Fruit fly (Drosophila melanogaster) whole organism, embryonic: ENCODE results near the gene CG4020.

Experiments
- Awh ChIP-seq: fragments of 200-800 bp; sonication (Bioruptor generic); IDR thresholded peaks from 2 replicates; pipeline ENCODE4, ENCODE4 v1.3.6; 2022; ENCODE audit warnings: missing biosample characterization, missing genetic modification characterization
- CG1024 ChIP-seq: fragments of 200-800 bp; sonication (Bioruptor generic); IDR thresholded peaks from 2 replicates; pipeline ENCODE4 v1.3.6; 2022; ENCODE audit warnings: missing biosample characterization, missing genetic modification characterization
- CG11723 ChIP-seq: fragments of 200-800 bp; sonication (Bioruptor generic); optimal IDR thresholded peaks from 2 replicates; lab custom pipeline; 2017; ENCODE audit warnings: missing biosample characterization, mild to moderate bottlenecking, missing genetic modification characterization
- CG12104 ChIP-seq: fragments of 200-800 bp; sonication (Bioruptor generic); optimal IDR thresholded peaks from 3 replicates; lab custom pipeline; 2016; ENCODE audit warnings: missing biosample characterization, missing genetic modification characterization
- CG13123 ChIP-seq: fragments of 200-800 bp; sonication (Bioruptor generic); optimal IDR thresholded peaks from 2 replicates; lab custom pipeline; 2016; ENCODE audit warnings: missing biosample characterization, missing genetic modification characterization
- CG13775 ChIP-seq: fragments of 200-800 bp; sonication (Bioruptor generic); optimal IDR thresholded peaks from 3 replicates; lab custom pipeline; 2017; ENCODE audit warnings: missing biosample characterization, mild to moderate bottlenecking, missing genetic modification characterization
- CG14710 ChIP-seq: fragments of 200-800 bp; sonication (Bioruptor generic); optimal IDR thresholded peaks from 3 replicates; lab custom pipeline; 2019; ENCODE audit warnings: missing biosample characterization, mild to moderate bottlenecking, missing genetic modification characterization, moderate library complexity
- CG17912 ChIP-seq: fragments of 200-800 bp; sonication (Bioruptor generic); optimal IDR thresholded peaks from 2 replicates; lab custom pipeline; 2018; ENCODE audit warnings: missing biosample characterization, mild to moderate bottlenecking, missing genetic modification characterization
- CG1792 ChIP-seq: fragments of 200-800 bp; sonication (Bioruptor generic); optimal IDR thresholded peaks from 2 replicates; lab custom pipeline; 2016; ENCODE audit warnings: missing biosample characterization, missing genetic modification characterization
- CG31441 ChIP-seq: fragments of 200-800 bp; sonication (Bioruptor generic); IDR thresholded peaks from 2 replicates; pipeline ENCODE4 v1.3.6; 2022; ENCODE audit warnings: missing biosample characterization, missing genetic modification characterization
- CG33213 ChIP-seq: fragments of 200-800 bp; sonication (Bioruptor generic); optimal IDR thresholded peaks from 3 replicates; lab custom pipeline; 2016; ENCODE audit warnings: missing biosample characterization, missing genetic modification characterization
- CG3838 ChIP-seq: fragments of 200-800 bp; sonication (Bioruptor generic); optimal IDR thresholded peaks from 3 replicates; lab custom pipeline; 2016; ENCODE audit warnings: missing biosample characterization, missing genetic modification characterization
- CG5953 ChIP-seq: fragments of 200-800 bp; sonication (Bioruptor generic); IDR thresholded peaks from 2 replicates; pipeline ENCODE4 v1.3.6; 2022; ENCODE audit warnings: missing biosample characterization, missing genetic modification characterization
- CG7372 ChIP-seq: fragments of 200-800 bp; sonication (Bioruptor generic); IDR thresholded peaks from 2 replicates; pipeline ENCODE4 v1.3.6; 2022; ENCODE audit warnings: missing biosample characterization, missing genetic modification characterization
- CG7556 ChIP-seq: fragments of 200-800 bp; sonication (Bioruptor generic); optimal IDR thresholded peaks from 2 replicates; lab custom pipeline; 2017; ENCODE audit warnings: missing biosample characterization, mild to moderate bottlenecking, missing genetic modification characterization
- CG7987 ChIP-seq: fragments of 200-800 bp; sonication (Bioruptor generic); optimal IDR thresholded peaks from 2 replicates; lab custom pipeline; 2018; ENCODE audit warnings: missing biosample characterization, mild to moderate bottlenecking, missing genetic modification characterization, moderate library complexity
- CG8281 ChIP-seq: fragments of 200-800 bp; sonication (Bioruptor generic); optimal IDR thresholded peaks from 2 replicates; lab custom pipeline; 2018; ENCODE audit warnings: missing biosample characterization, mild to moderate bottlenecking, missing genetic modification characterization, moderate library complexity
- CTCF ChIP-seq: fragments of 200-800 bp; sonication (Bioruptor generic); optimal IDR thresholded peaks from 2 replicates; lab custom pipeline; 2017; ENCODE audit warnings: missing biosample characterization, mild to moderate bottlenecking, missing genetic modification characterization, moderate library complexity
- Dad ChIP-seq: fragments of 200-800 bp; sonication (Bioruptor generic); optimal IDR thresholded peaks from 3 replicates; lab custom pipeline; 2016; ENCODE audit warnings: missing biosample characterization, missing genetic modification characterization
- Dp ChIP-seq: fragments of 200-800 bp; sonication (Bioruptor generic); optimal IDR thresholded peaks from 2 replicates; lab custom pipeline; 2018; ENCODE audit warnings: missing biosample characterization, mild to moderate bottlenecking, missing genetic modification characterization, moderate library complexity
- HmgZ ChIP-seq: fragments of 200-800 bp; sonication (Bioruptor generic); optimal IDR thresholded peaks from 2 replicates; lab custom pipeline; 2018; ENCODE audit warnings: missing biosample characterization, mild to moderate bottlenecking, missing genetic modification characterization
- Hmx ChIP-seq: fragments of 200-800 bp; sonication (Bioruptor generic); optimal IDR thresholded peaks from 2 replicates; lab custom pipeline; 2016; ENCODE audit warnings: missing biosample characterization, missing genetic modification characterization
- Hr51 ChIP-seq, 2 experiments: fragments of 200-800 bp; sonication (Bioruptor generic); optimal IDR thresholded peaks; 2 replicates in 1 of 2; 3 replicates in 1 of 2; lab custom pipeline; 2016 to 2018; ENCODE audit warnings: missing biosample characterization in 2 of 2, missing genetic modification characterization in 2 of 2, mild to moderate bottlenecking in 1 of 2, moderate library complexity in 1 of 2
- Kr ChIP-seq: fragments of 200-800 bp; sonication (Bioruptor generic); optimal IDR thresholded peaks from 2 replicates; lab custom pipeline; 2017; ENCODE audit warnings: missing biosample characterization, mild to moderate bottlenecking, missing genetic modification characterization
- Max ChIP-seq: fragments of 200-800 bp; sonication (Bioruptor generic); optimal IDR thresholded peaks from 2 replicates; lab custom pipeline; 2016; ENCODE audit warnings: missing biosample characterization, mild to moderate bottlenecking, missing genetic modification characterization
- Mes4 ChIP-seq: fragments of 200-800 bp; sonication (Bioruptor generic); optimal IDR thresholded peaks from 2 replicates; lab custom pipeline; 2016; ENCODE audit warnings: missing biosample characterization, missing genetic modification characterization
- Mrtf ChIP-seq: fragments of 200-800 bp; sonication (Bioruptor generic); IDR thresholded peaks from 3 replicates; pipeline ENCODE4 v1.3.6; 2022; ENCODE audit warnings: missing biosample characterization, missing genetic modification characterization
- Neu2 ChIP-seq: fragments of 200-800 bp; sonication (Bioruptor generic); optimal IDR thresholded peaks from 3 replicates; lab custom pipeline; 2016; ENCODE audit warnings: missing biosample characterization, missing genetic modification characterization, borderline replicate concordance
- Opbp ChIP-seq: fragments of 200-800 bp; sonication (Bioruptor generic); IDR thresholded peaks from 3 replicates; pipeline ENCODE4 v1.3.6; 2022; ENCODE audit warnings: missing biosample characterization, missing genetic modification characterization; ENCODE audit not compliant: partially characterized antibody
- Side ChIP-seq: fragments of 200-800 bp; sonication (Bioruptor generic); optimal IDR thresholded peaks from 2 replicates; lab custom pipeline; 2016; ENCODE audit warnings: missing biosample characterization, missing genetic modification characterization
- Tbp ChIP-seq: fragments of >200 bp; optimal IDR thresholded peaks from 2 replicates; lab custom pipeline; 2018; ENCODE audit warnings: missing biosample characterization, missing genetic modification characterization
- abd-A ChIP-seq: fragments of 200-800 bp; sonication (Bioruptor generic); optimal IDR thresholded peaks from 3 replicates; lab custom pipeline; 2019; ENCODE audit warnings: missing biosample characterization, mild to moderate bottlenecking, missing genetic modification characterization, moderate library complexity
- aop ChIP-seq: fragments of 200-800 bp; sonication (Bioruptor generic); IDR thresholded peaks from 2 replicates; pipeline ENCODE4 v1.3.6; 2022; ENCODE audit warnings: missing biosample characterization, missing genetic modification characterization
- bab2 ChIP-seq: fragments of 200-800 bp; sonication (Bioruptor generic); optimal IDR thresholded peaks from 2 replicates; lab custom pipeline; 2016; ENCODE audit warnings: missing biosample characterization, missing genetic modification characterization
- chinmo ChIP-seq: fragments of 200-800 bp; sonication (Bioruptor generic); IDR thresholded peaks from 4 replicates; pipeline ENCODE4 v1.3.6; 2022; ENCODE audit warnings: missing biosample characterization, missing genetic modification characterization; ENCODE audit not compliant: partially characterized antibody
- crol ChIP-seq: fragments of 200-800 bp; sonication (Bioruptor generic); IDR thresholded peaks from 2 replicates; pipeline ENCODE4 v1.3.6; 2022; ENCODE audit warnings: missing biosample characterization, missing genetic modification characterization
- da ChIP-seq: fragments of 200-800 bp; sonication (Bioruptor generic); optimal IDR thresholded peaks from 2 replicates; lab custom pipeline; 2016; ENCODE audit warnings: missing biosample characterization, missing genetic modification characterization
- dati ChIP-seq: fragments of 200-800 bp; sonication (Bioruptor generic); IDR thresholded peaks from 2 replicates; pipeline ENCODE4 v1.3.6; 2022; ENCODE audit warnings: missing biosample characterization, missing genetic modification characterization
- ems ChIP-seq: fragments of 200-800 bp; sonication (Bioruptor generic); optimal IDR thresholded peaks from 3 replicates; lab custom pipeline; 2016; ENCODE audit warnings: missing biosample characterization, missing genetic modification characterization
- fd64A ChIP-seq: fragments of 200-800 bp; sonication (Bioruptor generic); optimal IDR thresholded peaks from 3 replicates; lab custom pipeline; 2018; ENCODE audit warnings: missing biosample characterization, mild to moderate bottlenecking, missing genetic modification characterization
- fru ChIP-seq: fragments of >200 bp; optimal IDR thresholded peaks from 2 replicates; lab custom pipeline; 2017
- grn ChIP-seq: fragments of 200-800 bp; sonication (Bioruptor generic); optimal IDR thresholded peaks from 3 replicates; lab custom pipeline; 2017; ENCODE audit warnings: missing biosample characterization, missing genetic modification characterization
- gsb-n ChIP-seq: fragments of 200-800 bp; sonication (Bioruptor generic); optimal IDR thresholded peaks from 3 replicates; lab custom pipeline; 2018; ENCODE audit warnings: missing biosample characterization, mild to moderate bottlenecking, missing genetic modification characterization
- hbn ChIP-seq: fragments of 200-800 bp; sonication (Bioruptor generic); IDR thresholded peaks from 2 replicates; pipeline ENCODE4 v1.3.6; 2022; ENCODE audit warnings: missing biosample characterization, missing genetic modification characterization; ENCODE audit not compliant: partially characterized antibody
- jigr1 ChIP-seq: fragments of 200-800 bp; sonication (Bioruptor generic); IDR thresholded peaks from 3 replicates; pipeline ENCODE4 v1.3.6; 2022; ENCODE audit warnings: missing biosample characterization, missing genetic modification characterization
- lmd ChIP-seq: fragments of 200-800 bp; sonication (Bioruptor generic); IDR thresholded peaks from 2 replicates; pipeline ENCODE4 v1.3.6; 2022; ENCODE audit warnings: missing biosample characterization, missing genetic modification characterization
- nerfin-1 ChIP-seq: fragments of 200-800 bp; sonication (Bioruptor generic); optimal IDR thresholded peaks from 3 replicates; lab custom pipeline; 2019; ENCODE audit warnings: missing biosample characterization, mild to moderate bottlenecking, missing genetic modification characterization, moderate library complexity
- pros ChIP-seq: fragments of 200-800 bp; sonication (Bioruptor generic); optimal IDR thresholded peaks from 3 replicates; lab custom pipeline; 2019; ENCODE audit warnings: missing biosample characterization, mild to moderate bottlenecking, missing genetic modification characterization, moderate library complexity
- unpg ChIP-seq: fragments of 200-800 bp; sonication (Bioruptor generic); optimal IDR thresholded peaks from 3 replicates; lab custom pipeline; 2018; ENCODE audit warnings: missing biosample characterization, mild to moderate bottlenecking, missing genetic modification characterization, moderate library complexity
- wek ChIP-seq: fragments of 200-800 bp; sonication (Bioruptor generic); optimal IDR thresholded peaks from 3 replicates; lab custom pipeline; 2018; ENCODE audit warnings: missing biosample characterization, mild to moderate bottlenecking, missing genetic modification characterization, moderate library complexity
- zen ChIP-seq: fragments of 200-800 bp; sonication (Bioruptor generic); optimal IDR thresholded peaks from 3 replicates; lab custom pipeline; 2018; ENCODE audit warnings: missing biosample characterization, mild to moderate bottlenecking, missing genetic modification characterization, moderate library complexity
- zen2 ChIP-seq: fragments of 200-800 bp; sonication (Bioruptor generic); IDR thresholded peaks from 3 replicates; pipeline ENCODE4 v1.3.6; 2022; ENCODE audit warnings: missing biosample characterization, missing genetic modification characterization; ENCODE audit not compliant: partially characterized antibody

CG4020 gene

dm6 chrX:5876584-5876983 lies 29.0 kb upstream of the CG4020 start, which contains the start of gene mof (continued):
- TF ChIP-seq CG17912 = no peak
- no peak for TF ChIP-seq CG31441
- TF ChIP-seq ems (GFP tag; lab: Kevin White, UChicago) = no peak
- no peak for TF ChIP-seq CG1792
- no peak for TF ChIP-seq CG13775 (GFP tag; lab: Kevin White, UChicago)
- TF ChIP-seq CG8281 = no peak
- TF ChIP-seq CG5953 (GFP tag; lab: Robert Waterston, UW) = no peak
- no peak for TF ChIP-seq aop
- TF ChIP-seq gsb-n (tag; lab: Kevin White, UChicago) = no peak
- TF ChIP-seq Mrtf (GFP tag; lab: Robert Waterston, UW) = no peak
- no peak for TF ChIP-seq unpg (GFP tag; lab: Kevin White, UChicago)
- TF ChIP-seq grn (GFP tag; lab: Kevin White, UChicago) = no peak
- TF ChIP-seq jigr1 (GFP tag; lab: Robert Waterston, UW) = no peak
- TF ChIP-seq Kr (GFP tag; lab: Kevin White, UChicago) = no peak
- TF ChIP-seq CTCF (GFP tag; lab: Kevin White, UChicago) = no peak
- TF ChIP-seq bab2 (GFP tag; lab: Kevin White, UChicago) = no peak
- TF ChIP-seq CG33213 (GFP tag; lab: Kevin White, UChicago) = no peak
- no peak for TF ChIP-seq CG1024 (GFP tag; lab: Robert Waterston, UW)
- no peak for TF ChIP-seq Tbp (GFP tag; lab: Kevin White, UChicago)
- TF ChIP-seq CG3838 = no peak
- TF ChIP-seq wek (GFP tag; lab: Kevin White, UChicago) = no peak
- TF ChIP-seq Awh (GFP tag; lab: Robert Waterston, UW) = no peak
- TF ChIP-seq fru = no peak
- no peak for TF ChIP-seq HmgZ (tag; lab: Kevin White, UChicago)
- no peak for TF ChIP-seq Side (GFP tag; lab: Kevin White, UChicago)
- TF ChIP-seq CG7372 (GFP tag; lab: Robert Waterston, UW) = no peak
- TF ChIP-seq CG13123 (GFP tag; lab: Kevin White, UChicago) = no peak
- peak; percentile 74 for TF ChIP-seq zen2 (GFP tag; lab: Robert Waterston, UW)
- no peak for TF ChIP-seq Hmx
- no peak for TF ChIP-seq nerfin-1 (tag; lab: Kevin White, UChicago)
- TF ChIP-seq dati = no peak
- no peak for TF ChIP-seq pros (GFP tag; lab: Kevin White, UChicago)
- no peak for TF ChIP-seq zen (tag; lab: Kevin White, UChicago)
- no peak for TF ChIP-seq Neu2 (GFP tag; lab: Kevin White, UChicago)
- no peak for TF ChIP-seq CG12104 (GFP tag; lab: Kevin White, UChicago)
- peak; percentile 3 for TF ChIP-seq CG14710
- TF ChIP-seq fd64A (GFP tag; lab: Kevin White, UChicago) = no peak
- peak; percentile 67; the same call in 1 of the 4 replicates for TF ChIP-seq chinmo (GFP tag; lab: Robert Waterston, UW)
- peak; percentile 64 for TF ChIP-seq hbn (GFP tag; lab: Robert Waterston, UW)
- no peak for TF ChIP-seq CG7556 (GFP tag; lab: Kevin White, UChicago)
- no peak for TF ChIP-seq Max (GFP tag; lab: Kevin White, UChicago)
- no peak for TF ChIP-seq Mes4 (GFP tag; lab: Kevin White, UChicago)
- peak; percentile 61; the same call in 2 of the 3 replicates for TF ChIP-seq Opbp (GFP tag; lab: Robert Waterston, UW)
- no peak for TF ChIP-seq crol (GFP tag; lab: Robert Waterston, UW)
- TF ChIP-seq lmd = no peak
- TF ChIP-seq abd-A (tag; lab: Kevin White, UChicago) = no peak
- no peak for TF ChIP-seq Dad (GFP tag; lab: Kevin White, UChicago)
- no peak for TF ChIP-seq CG11723 (GFP tag; lab: Kevin White, UChicago)
- no peak for TF ChIP-seq Hr51 (GFP tag; optimal IDR thresholded peaks at IDR 0.05; lab: Kevin White, UChicago)
- TF ChIP-seq Dp (GFP tag; lab: Kevin White, UChicago) = peak; percentile 78
- no peak for TF ChIP-seq da (GFP tag; lab: Kevin White, UChicago)
- no peak for TF ChIP-seq CG7987 (GFP tag; lab: Kevin White, UChicago)
